Worm (Caenorhabditis elegans): ENCODE data around the gene hal-2.

The hal-2 gene

ce11 chrIII:10090685-10091084 lies 2.0 kb upstream of the hal-2 start, which contains the start of gene gtf-2H2C:
TSS of gene gtf-2H2C (minus strand) at chrIII:10090785.
- no peak for TF ChIP-seq hlh-6 (tag; optimal IDR thresholded peaks at IDR 0.05)
- no peak for TF ChIP-seq unc-86 (tag; optimal IDR thresholded peaks at IDR 0.05)
- TF ChIP-seq pha-2 (tag; optimal IDR thresholded peaks at IDR 0.05): no peak
- TF ChIP-seq K09A11.1 (tag; optimal IDR thresholded peaks at IDR 0.05; ENCODE audit: insufficient read depth): no peak
- no peak for TF ChIP-seq sdc-2 (tag; optimal IDR thresholded peaks at IDR 0.05)
- TF ChIP-seq unc-55 (GFP tag; optimal IDR thresholded peaks at IDR 0.05): no peak
- no peak for TF ChIP-seq sox-4 (tag; optimal IDR thresholded peaks at IDR 0.05)
- TF ChIP-seq nfya-1 (tag; optimal IDR thresholded peaks at IDR 0.05): no peak
- no peak for TF ChIP-seq gmeb-2 (tag; optimal IDR thresholded peaks at IDR 0.05)
- no peak for TF ChIP-seq pros-1 (tag; optimal IDR thresholded peaks at IDR 0.05)
- no peak for TF ChIP-seq ceh-30 (tag; optimal IDR thresholded peaks at IDR 0.05)
- TF ChIP-seq pqm-1 (tag; optimal IDR thresholded peaks at IDR 0.05): no peak
- no peak for TF ChIP-seq elt-4 (tag; optimal IDR thresholded peaks at IDR 0.05)
- TF ChIP-seq sox-2 (GFP tag; IDR thresholded peaks at IDR 0.05): no peak

ce11 chrIII:10085983-10086382 lies 2.7 kb downstream of the hal-2 start, which contains the start of gene T16H12.2:
TSS of gene T16H12.2 (plus strand) at chrIII:10086283.
- TF ChIP-seq pros-1 (tag; optimal IDR thresholded peaks at IDR 0.05) (no peak), K02D7.2 (tag; optimal IDR thresholded peaks at IDR 0.05) (no peak), hlh-13 (GFP tag; optimal IDR thresholded peaks at IDR 0.05) (no peak), pha-2 (tag; optimal IDR thresholded peaks at IDR 0.05) (no peak), unc-3 (GFP tag; conservative IDR thresholded peaks at IDR 0.05) (no peak), unc-3 (tag; optimal IDR thresholded peaks at IDR 0.05) (no peak), lim-6 (tag; optimal IDR thresholded peaks at IDR 0.05) (no peak), C38D4.7 (GFP tag; optimal IDR thresholded peaks at IDR 0.05) (no peak), F13H6.1 (tag; optimal IDR thresholded peaks at IDR 0.05) (no peak), nhr-11 (tag; optimal IDR thresholded peaks at IDR 0.05) (no peak)

- no peak for TF ChIP-seq sox-2 (GFP tag; IDR thresholded peaks at IDR 0.05)
- no peak for TF ChIP-seq ama-1 (optimal IDR thresholded peaks at IDR 0.05)
- TF ChIP-seq F13H6.1 (tag; optimal IDR thresholded peaks at IDR 0.05): no peak
- no peak for TF ChIP-seq pag-3 (tag; optimal IDR thresholded peaks at IDR 0.05; ENCODE audit: borderline replicate concordance)
- no peak for TF ChIP-seq K09A11.1 (tag; optimal IDR thresholded peaks at IDR 0.05; ENCODE audit: insufficient read depth)
- no peak for TF ChIP-seq hlh-30 (tag; optimal IDR thresholded peaks at IDR 0.05; ENCODE audit: insufficient read depth)
- no peak for TF ChIP-seq ahr-1 (tag; optimal IDR thresholded peaks at IDR 0.05)
- no peak for TF ChIP-seq Y22D7AL.16 (tag; optimal IDR thresholded peaks at IDR 0.05)
- TF ChIP-seq ceh-24 (tag; optimal IDR thresholded peaks at IDR 0.05): no peak
- no peak for TF ChIP-seq hlh-8 (tag; optimal IDR thresholded peaks at IDR 0.05)
- no peak for TF ChIP-seq lin-11 (tag; optimal IDR thresholded peaks at IDR 0.05)
- no peak for TF ChIP-seq fkh-10 (GFP tag; optimal IDR thresholded peaks at IDR 0.05)
- no peak for TF ChIP-seq ceh-6 (GFP tag; optimal IDR thresholded peaks at IDR 0.05)
- no peak for TF ChIP-seq ceh-48 (tag; optimal IDR thresholded peaks at IDR 0.05)
- no peak for TF ChIP-seq C08G9.2 (tag; optimal IDR thresholded peaks at IDR 0.05)
- no peak for TF ChIP-seq sox-4 (tag; optimal IDR thresholded peaks at IDR 0.05)
Observed at ce11 chrIII:10085574-10085973, 3.2 kb downstream of the hal-2 start.

- TF ChIP-seq ceh-18 (tag; optimal IDR thresholded peaks at IDR 0.05) (no peak), ceh-48 (tag; optimal IDR thresholded peaks at IDR 0.05) (no peak), lin-11 (tag; optimal IDR thresholded peaks at IDR 0.05) (no peak), pax-1 (tag; optimal IDR thresholded peaks at IDR 0.05) (no peak), nhr-232 (tag; optimal IDR thresholded peaks at IDR 0.05) (no peak), nfya-1 (tag; optimal IDR thresholded peaks at IDR 0.05) (no peak), zip-5 (tag; optimal IDR thresholded peaks at IDR 0.05) (no peak), elt-4 (tag; optimal IDR thresholded peaks at IDR 0.05) (no peak), K09A11.1 (tag; optimal IDR thresholded peaks at IDR 0.05; ENCODE audit: insufficient read depth) (no peak), che-1 (tag; optimal IDR thresholded peaks at IDR 0.05) (no peak), sox-4 (tag; optimal IDR thresholded peaks at IDR 0.05) (no peak), ceh-45 (GFP tag; IDR thresholded peaks at IDR 0.05) (no peak), C08G9.2 (tag; optimal IDR thresholded peaks at IDR 0.05) (no peak)
Observed at ce11 chrIII:10085103-10085502, 3.6 kb downstream of the hal-2 start, which contains the start of gene T16H12.13. TSS of gene T16H12.13 (plus strand) at chrIII:10085403.
